Worm (Caenorhabditis elegans) whole organism, young adult: ENCODE data around the gene sprp-4.

Experiments
- B0336.3 ChIP-seq: fragments of 200-800 bp; sonication (Bioruptor generic); IDR thresholded peaks from 2 replicates; pipeline ENCODE4 v1.3.6; 2022; ENCODE audit warnings: missing genetic modification characterization, missing compliant biosample characterization
- C17E4.6 ChIP-seq: fragments of 200-800 bp; sonication (Bioruptor generic); IDR thresholded peaks from 2 replicates; pipeline ENCODE4 v1.3.6; 2022; ENCODE audit warnings: missing genetic modification reagents, missing genetic modification characterization, missing compliant biosample characterization
- D2030.7 ChIP-seq: fragments of 200-800 bp; sonication (Bioruptor generic); IDR thresholded peaks from 2 replicates; pipeline ENCODE4 v1.3.6; 2022; ENCODE audit warnings: missing genetic modification reagents, missing genetic modification characterization, missing compliant biosample characterization
- F37B4.10 ChIP-seq: fragments of 200-800 bp; sonication (Bioruptor generic); IDR thresholded peaks from 2 replicates; pipeline ENCODE4 v1.3.6; 2022; ENCODE audit warnings: missing genetic modification characterization, missing compliant biosample characterization
- F49E8.2 ChIP-seq: sonication (generic microtip); optimal IDR thresholded peaks from 3 replicates; lab custom pipeline; 2017; ENCODE audit warnings: missing genetic modification characterization, mild to moderate bottlenecking, missing compliant biosample characterization, antibody characterized with exemption, moderate library complexity; ENCODE audit not compliant: insufficient read depth
- F57A8.1 ChIP-seq: fragments of 200-800 bp; sonication (Bioruptor generic); optimal IDR thresholded peaks from 2 replicates; lab custom pipeline; 2018; ENCODE audit warnings: mild to moderate bottlenecking, missing genetic modification characterization, moderate library complexity, missing compliant biosample characterization
- K12H6.12 ChIP-seq: fragments of 200-800 bp; sonication (Bioruptor generic); optimal IDR thresholded peaks from 2 replicates; lab custom pipeline; 2018; ENCODE audit warnings: mild to moderate bottlenecking, missing genetic modification characterization, missing compliant biosample characterization
- Y53G8AR.9 ChIP-seq: fragments of 200-800 bp; sonication (Bioruptor generic); conservative IDR thresholded peaks from 2 replicates; pipeline ENCODE4 v1.3.6; 2022; ENCODE audit warnings: missing genetic modification reagents, missing genetic modification characterization, missing compliant biosample characterization
- Y67H2A.10 ChIP-seq: fragments of 200-800 bp; sonication (Bioruptor generic); conservative IDR thresholded peaks from 2 replicates; pipeline ENCODE4 v1.3.6; 2022; ENCODE audit warnings: missing genetic modification reagents, missing genetic modification characterization, missing compliant biosample characterization
- atf-7 ChIP-seq: sonication (generic microtip); optimal IDR thresholded peaks from 2 replicates; lab custom pipeline; 2017; ENCODE audit warnings: mild to moderate bottlenecking, missing genetic modification characterization, missing compliant biosample characterization
- athp-1 ChIP-seq: sonication (generic microtip); optimal IDR thresholded peaks from 2 replicates; lab custom pipeline; 2017; ENCODE audit warnings: mild to moderate bottlenecking, missing genetic modification characterization, missing compliant biosample characterization
- attf-3 ChIP-seq: fragments of 200-800 bp; sonication (Bioruptor generic); conservative IDR thresholded peaks from 2 replicates; pipeline ENCODE4 v1.3.6; 2022; ENCODE audit warnings: missing genetic modification reagents, missing genetic modification characterization, missing compliant biosample characterization
- attf-5 ChIP-seq: fragments of 200-800 bp; sonication (Bioruptor generic); optimal IDR thresholded peaks from 2 replicates; lab custom pipeline; 2018; ENCODE audit warnings: mild to moderate bottlenecking, missing genetic modification characterization, missing compliant biosample characterization
- bed-1 ChIP-seq: fragments of 200-800 bp; sonication (Bioruptor generic); IDR thresholded peaks from 2 replicates; pipeline ENCODE4 v1.3.6; 2022; ENCODE audit warnings: missing genetic modification reagents, missing genetic modification characterization, missing compliant biosample characterization
- cebp-1 ChIP-seq, 2 experiments: fragments of 200-800 bp in 1 of 2; sonication (Bioruptor generic) in 1 of 2; sonication (generic microtip) in 1 of 2; IDR thresholded peaks in 1 of 2; optimal IDR thresholded peaks in 1 of 2; 2 replicates each; pipeline versions ENCODE4 v1.3.6 to Lab custom; 2017 to 2022; ENCODE audit warnings: missing compliant biosample characterization in 2 of 2, missing genetic modification characterization in 2 of 2, mild to moderate bottlenecking in 1 of 2, missing genetic modification reagents in 1 of 2, moderate library complexity in 1 of 2
- ceh-100 ChIP-seq: fragments of 200-800 bp; sonication (Bioruptor generic); IDR thresholded peaks from 2 replicates; pipeline ENCODE4 v1.3.6; 2022; ENCODE audit warnings: missing genetic modification reagents, missing genetic modification characterization, missing compliant biosample characterization
- ceh-40 ChIP-seq: fragments of 200-800 bp; sonication (Bioruptor generic); IDR thresholded peaks from 2 replicates; pipeline ENCODE4 v1.3.6; 2022; ENCODE audit warnings: missing genetic modification characterization, missing compliant biosample characterization
- ceh-91 ChIP-seq: fragments of 200-800 bp; sonication (Bioruptor generic); IDR thresholded peaks from 2 replicates; pipeline ENCODE4 v1.3.6; 2022; ENCODE audit warnings: missing genetic modification reagents, missing genetic modification characterization, missing compliant biosample characterization
- dox-1 ChIP-seq: fragments of 200-800 bp; sonication (Bioruptor generic); IDR thresholded peaks from 2 replicates; pipeline ENCODE4 v1.3.6; 2022; ENCODE audit warnings: missing genetic modification reagents, missing genetic modification characterization, missing compliant biosample characterization
- egl-18 ChIP-seq: fragments of 200-800 bp; sonication (Bioruptor generic); IDR thresholded peaks from 2 replicates; pipeline ENCODE4 v1.3.6; 2022; ENCODE audit warnings: missing genetic modification reagents, missing genetic modification characterization, missing compliant biosample characterization
- egrh-3 ChIP-seq: fragments of 200-800 bp; sonication (Bioruptor generic); IDR thresholded peaks from 2 replicates; pipeline ENCODE4 v1.3.6; 2022; ENCODE audit warnings: missing genetic modification reagents, missing genetic modification characterization, missing compliant biosample characterization
- ets-4 ChIP-seq: fragments of 200-800 bp; sonication (Bioruptor generic); optimal IDR thresholded peaks from 2 replicates; lab custom pipeline; 2018; ENCODE audit warnings: mild to moderate bottlenecking, missing genetic modification characterization, missing compliant biosample characterization
- hmg-1.2 ChIP-seq: fragments of 200-800 bp; sonication (Bioruptor generic); IDR thresholded peaks from 2 replicates; pipeline ENCODE4 v1.3.6; 2022; ENCODE audit warnings: missing genetic modification reagents, missing genetic modification characterization, missing compliant biosample characterization
- hmg-20 ChIP-seq: fragments of 200-800 bp; sonication (Bioruptor generic); IDR thresholded peaks from 2 replicates; pipeline ENCODE4 v1.3.6; 2022; ENCODE audit warnings: missing genetic modification reagents, missing genetic modification characterization, missing compliant biosample characterization
- let-526 ChIP-seq: fragments of 200-800 bp; sonication (Bioruptor generic); IDR thresholded peaks from 2 replicates; pipeline ENCODE4 v1.3.6; 2022; ENCODE audit warnings: missing genetic modification reagents, missing genetic modification characterization, missing compliant biosample characterization
- let-607 ChIP-seq, 2 experiments: fragments of 200-800 bp in 1 of 2; sonication (Bioruptor generic) in 1 of 2; sonication (generic microtip) in 1 of 2; optimal IDR thresholded peaks; 2 replicates each; lab custom pipeline; 2016 to 2018; ENCODE audit warnings: mild to moderate bottlenecking in 2 of 2, missing compliant biosample characterization in 2 of 2, missing genetic modification characterization in 2 of 2, moderate library complexity in 2 of 2, missing genotype in 1 of 2
- lin-35 ChIP-seq, 3 experiments: fragments of 150-350 bp in 2 of 3; sonication (generic microtip) in 1 of 3; optimal IDR thresholded peaks; 2 replicates each; lab custom pipeline; 2014 to 2018; ENCODE audit warnings: missing biosample characterization in 3 of 3, missing genetic modification characterization in 3 of 3, missing genetic modification reagents in 3 of 3
- lin-40 ChIP-seq: sonication (generic microtip); optimal IDR thresholded peaks from 2 replicates; lab custom pipeline; 2016; ENCODE audit warnings: missing genetic modification characterization, mild to moderate bottlenecking, missing compliant biosample characterization, missing genotype, missing genetic modification reagents
- madf-8 ChIP-seq: fragments of 200-800 bp; sonication (Bioruptor generic); conservative IDR thresholded peaks from 2 replicates; pipeline ENCODE4 v1.3.6; 2022; ENCODE audit warnings: missing genetic modification reagents, missing genetic modification characterization, missing compliant biosample characterization
- mcd-1 ChIP-seq: fragments of 200-800 bp; sonication (Bioruptor generic); IDR thresholded peaks from 2 replicates; pipeline ENCODE4 v1.3.6; 2022; ENCODE audit warnings: missing genetic modification reagents, missing genetic modification characterization, missing compliant biosample characterization
- nfyb-1 ChIP-seq: fragments of 200-800 bp; sonication (Bioruptor generic); IDR thresholded peaks from 2 replicates; pipeline ENCODE4 v1.3.6; 2022; ENCODE audit warnings: missing genetic modification reagents, missing genetic modification characterization, missing compliant biosample characterization
- nhr-80 ChIP-seq: sonication (generic microtip); optimal IDR thresholded peaks from 2 replicates; lab custom pipeline; 2016; ENCODE audit warnings: missing genetic modification characterization, missing compliant biosample characterization
- nhr-90 ChIP-seq: sonication (generic microtip); optimal IDR thresholded peaks from 2 replicates; lab custom pipeline; 2016; ENCODE audit warnings: missing genotype, mild to moderate bottlenecking, missing genetic modification characterization, missing compliant biosample characterization
- rpc-1 ChIP-seq, 2 experiments: fragments of 150-350 bp in 1 of 2; sonication (generic microtip) in 1 of 2; optimal IDR thresholded peaks; 2 replicates each; lab custom pipeline; 2014 to 2018; ENCODE audit warnings: missing biosample characterization in 1 of 2, missing genetic modification characterization in 1 of 2, missing genetic modification reagents in 1 of 2, missing genotype in 1 of 2
- snpc-1.3 ChIP-seq: sonication (generic microtip); optimal IDR thresholded peaks from 2 replicates; lab custom pipeline; 2017; ENCODE audit warnings: missing genetic modification characterization, mild to moderate bottlenecking, missing compliant biosample characterization, antibody characterized with exemption, moderate library complexity, missing genotype, missing genetic modification reagents; ENCODE audit not compliant: insufficient read depth
- snpc-4 ChIP-seq, 5 experiments: fragments of 150-350 bp in 1 of 5; sonication (generic microtip) in 4 of 5; optimal IDR thresholded peaks; 2 replicates each; lab custom pipeline; 2014 to 2018; ENCODE audit warnings: missing genetic modification characterization in 5 of 5, missing biosample characterization in 3 of 5, antibody characterized with exemption in 2 of 5, mild to moderate bottlenecking in 2 of 5, missing compliant biosample characterization in 2 of 5, missing genotype in 2 of 5, moderate library complexity in 2 of 5, missing genetic modification reagents in 1 of 5
- sptf-2 ChIP-seq: fragments of 200-800 bp; sonication (Bioruptor generic); optimal IDR thresholded peaks from 2 replicates; lab custom pipeline; 2018; ENCODE audit warnings: mild to moderate bottlenecking, missing genetic modification characterization, missing compliant biosample characterization
- tbp1 ChIP-seq: fragments of 200-800 bp; sonication (Bioruptor generic); optimal IDR thresholded peaks from 2 replicates; lab custom pipeline; 2018; ENCODE audit warnings: mild to moderate bottlenecking, missing genetic modification characterization, missing compliant biosample characterization
- tlf-1 ChIP-seq: fragments of 200-800 bp; sonication (Bioruptor generic); optimal IDR thresholded peaks from 2 replicates; lab custom pipeline; 2018; ENCODE audit warnings: mild to moderate bottlenecking, missing genetic modification characterization, missing compliant biosample characterization
- zfh-2 ChIP-seq: fragments of 200-800 bp; sonication (Bioruptor generic); conservative IDR thresholded peaks from 2 replicates; pipeline ENCODE4 v1.3.6; 2022; ENCODE audit warnings: missing genetic modification reagents, missing genetic modification characterization, missing compliant biosample characterization
- ztf-26 ChIP-seq: sonication (generic microtip); optimal IDR thresholded peaks from 2 replicates; lab custom pipeline; 2017; ENCODE audit warnings: missing genetic modification characterization, missing compliant biosample characterization
- ztf-3 ChIP-seq: fragments of 200-800 bp; sonication (Bioruptor generic); optimal IDR thresholded peaks from 2 replicates; lab custom pipeline; 2018; ENCODE audit warnings: mild to moderate bottlenecking, missing genetic modification characterization, missing compliant biosample characterization
- ztf-6 ChIP-seq: fragments of 200-800 bp; sonication (Bioruptor generic); IDR thresholded peaks from 2 replicates; pipeline ENCODE4 v1.3.6; 2022; ENCODE audit warnings: missing genetic modification reagents, missing genetic modification characterization, missing compliant biosample characterization

sprp-4 gene

DNA sequence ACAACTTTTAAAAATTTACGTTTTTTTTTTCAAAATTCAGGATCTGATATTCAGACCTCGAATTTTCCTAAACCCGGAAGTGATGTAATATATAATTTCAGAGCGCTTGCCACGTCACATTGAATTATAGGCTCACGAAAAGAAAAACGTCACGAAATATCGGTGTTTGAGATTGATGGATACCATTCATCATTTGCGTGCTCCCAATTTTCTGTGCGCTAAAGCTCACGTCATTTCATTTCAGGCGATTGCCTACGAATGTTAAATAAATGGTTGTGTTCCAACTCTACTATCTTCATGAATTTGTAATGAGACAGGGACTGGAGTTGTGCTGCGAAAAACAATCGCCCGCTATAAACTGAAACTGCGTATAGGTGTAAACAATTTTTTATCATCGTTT, 44.7 kb downstream of the sprp-4 start:
- no peak for TF ChIP-seq D2030.7
- no peak for TF ChIP-seq F37B4.10 (GFP tag; lab: Robert Waterston, UW)
- no peak for TF ChIP-seq hmg-20 (GFP tag; lab: Robert Waterston, UW)
- no peak for TF ChIP-seq egl-18 (GFP tag; lab: Robert Waterston, UW)
- TF ChIP-seq Y53G8AR.9 (GFP tag; lab: Robert Waterston, UW) = no peak
- no peak for TF ChIP-seq F57A8.1
- no peak for TF ChIP-seq tlf-1 (GFP tag; lab: Kevin White, UChicago)
- TF ChIP-seq ztf-3 (GFP tag; lab: Kevin White, UChicago) = no peak
- no peak for TF ChIP-seq nhr-80 (tag; lab: Kevin White, UChicago)
- no peak for TF ChIP-seq ceh-100 (GFP tag; lab: Robert Waterston, UW)

ce11 chrX:8806070-8806799, 47.2 kb downstream of the sprp-4 start, which contains the start of gene R04E5.8:
Gene R04E5.8, minus strand, starts transcription at chrX:8806120.
- TF ChIP-seq hmg-20 (GFP tag; lab: Robert Waterston, UW) (peak; percentile 9; the same call in 1 of the 2 replicates), ceh-40 (GFP tag; lab: Robert Waterston, UW) (no peak), dox-1 (GFP tag; lab: Robert Waterston, UW) (peak; percentile 71), hmg-1.2 (GFP tag; lab: Robert Waterston, UW) (peak; percentile 69), cebp-1 (GFP tag; IDR thresholded peaks at IDR 0.05; lab: Robert Waterston, UW) (no peak), cebp-1 (tag; optimal IDR thresholded peaks at IDR 0.05; lab: Kevin White, UChicago) (peak; percentile 63), let-607 (tag; optimal IDR thresholded peaks at IDR 0.05; lab: Kevin White, UChicago) (no peak), rpc-1 (optimal IDR thresholded peaks at IDR 0.05; lab: Kevin White, UChicago) (no peak), rpc-1 (tag; optimal IDR thresholded peaks at IDR 0.05; lab: Kevin White, UChicago) (no peak), ceh-91 (GFP tag; lab: Robert Waterston, UW) (no peak), snpc-1.3 (tag; lab: Kevin White, UChicago) (no peak), ztf-26 (tag; lab: Kevin White, UChicago) (no peak), ztf-6 (GFP tag; lab: Robert Waterston, UW) (no peak), ets-4 (GFP tag; lab: Kevin White, UChicago) (no peak), madf-8 (GFP tag; lab: Robert Waterston, UW) (no peak), K12H6.12 (tag; lab: Kevin White, UChicago) (peak; percentile 76), ztf-3 (GFP tag; lab: Kevin White, UChicago) (no peak), C17E4.6 (no peak), sptf-2 (GFP tag; lab: Kevin White, UChicago) (no peak), zfh-2 (peak; percentile 97), lin-40 (tag; lab: Kevin White, UChicago) (peak; percentile 46), nhr-90 (tag; lab: Kevin White, UChicago) (no peak), let-526 (GFP tag; lab: Robert Waterston, UW) (no peak), lin-35 (GFP tag; optimal IDR thresholded peaks at IDR 0.05; lab: Kevin White, UChicago) (peak in 1 of 3 experiments; percentile 21), nhr-80 (tag; lab: Kevin White, UChicago) (peak; percentile 30), attf-3 (GFP tag; lab: Robert Waterston, UW) (no peak), snpc-4 (GFP tag; optimal IDR thresholded peaks at IDR 0.05; lab: Kevin White, UChicago) (no peak), snpc-4 (tag; optimal IDR thresholded peaks at IDR 0.05; lab: Kevin White, UChicago) (peak in 1 of 4 experiments; percentile 32), attf-5 (GFP tag; lab: Kevin White, UChicago) (peak; percentile 68), bed-1 (GFP tag; lab: Robert Waterston, UW) (no peak), nfyb-1 (GFP tag; lab: Robert Waterston, UW) (0 out of 2 replicates have a peak, but pooled peaks have one; percentile 25), tbp1 (GFP tag; lab: Kevin White, UChicago) (peak; percentile 20), egrh-3 (GFP tag; lab: Robert Waterston, UW) (peak; percentile 90), athp-1 (peak; percentile 20), mcd-1 (GFP tag; lab: Robert Waterston, UW) (peak; percentile 33; the same call in 1 of the 2 replicates), Y67H2A.10 (GFP tag; lab: Robert Waterston, UW) (no peak), atf-7 (tag; lab: Kevin White, UChicago) (peak; percentile 42), B0336.3 (GFP tag; lab: Robert Waterston, UW) (peak; percentile 56), F49E8.2 (no peak)
